Fruit fly (Drosophila melanogaster) whole organism, embryonic: ENCODE measurements around the gene CG17768.

Source experiments
- Blimp-1 ChIP-seq: fragments of 200-800 bp; sonication (Bioruptor generic); optimal IDR thresholded peaks from 3 replicates; lab custom pipeline; 2018; ENCODE audit warnings: missing biosample characterization, missing genetic modification characterization, mild to moderate bottlenecking, moderate library complexity, missing genetic modification reagents
- CG10543 ChIP-seq: fragments of 200-800 bp; sonication (Bioruptor generic); optimal IDR thresholded peaks from 3 replicates; lab custom pipeline; 2017; ENCODE audit warnings: missing biosample characterization, mild to moderate bottlenecking, missing genetic modification characterization, moderate library complexity
- CG12071 ChIP-seq: fragments of 200-800 bp; sonication (Bioruptor generic); optimal IDR thresholded peaks from 3 replicates; lab custom pipeline; 2018; ENCODE audit warnings: missing biosample characterization, mild to moderate bottlenecking, missing genetic modification characterization
- CG13287 ChIP-seq: fragments of 200-800 bp; sonication (Bioruptor generic); IDR thresholded peaks from 2 replicates; pipeline ENCODE4 v1.3.6; 2022; ENCODE audit warnings: missing biosample characterization, missing genetic modification characterization; ENCODE audit not compliant: partially characterized antibody
- CG13424 ChIP-seq: fragments of 200-800 bp; sonication (Bioruptor generic); optimal IDR thresholded peaks from 2 replicates; lab custom pipeline; 2019; ENCODE audit warnings: missing biosample characterization, mild to moderate bottlenecking, missing genetic modification characterization, moderate library complexity
- CG14014 ChIP-seq: fragments of 200-800 bp; sonication (Bioruptor generic); IDR thresholded peaks from 2 replicates; pipeline ENCODE4 v1.3.6; 2022; ENCODE audit warnings: missing biosample characterization, missing genetic modification characterization
- CG14710 ChIP-seq: fragments of 200-800 bp; sonication (Bioruptor generic); optimal IDR thresholded peaks from 3 replicates; lab custom pipeline; 2019; ENCODE audit warnings: missing biosample characterization, mild to moderate bottlenecking, missing genetic modification characterization, moderate library complexity
- CG14965 ChIP-seq: fragments of 200-800 bp; sonication (Bioruptor generic); optimal IDR thresholded peaks from 2 replicates; lab custom pipeline; 2016; ENCODE audit warnings: missing biosample characterization, missing genetic modification characterization, borderline replicate concordance
- CG17359 ChIP-seq: fragments of 200-800 bp; sonication (Bioruptor generic); optimal IDR thresholded peaks from 3 replicates; lab custom pipeline; 2018; ENCODE audit warnings: missing biosample characterization, mild to moderate bottlenecking, missing genetic modification characterization, moderate library complexity
- CG2116 ChIP-seq: fragments of 200-800 bp; sonication (Bioruptor generic); optimal IDR thresholded peaks from 3 replicates; lab custom pipeline; 2018; ENCODE audit warnings: missing biosample characterization, mild to moderate bottlenecking, missing genetic modification characterization
- CG31388 ChIP-seq: fragments of 200-800 bp; sonication (Bioruptor generic); optimal IDR thresholded peaks from 2 replicates; lab custom pipeline; 2016; ENCODE audit warnings: missing biosample characterization, missing genetic modification characterization
- CG34376 ChIP-seq: fragments of 200-800 bp; sonication (Bioruptor generic); optimal IDR thresholded peaks from 2 replicates; lab custom pipeline; 2018; ENCODE audit warnings: missing biosample characterization, mild to moderate bottlenecking, missing genetic modification characterization
- CG34422 ChIP-seq: fragments of 200-800 bp; sonication (Bioruptor generic); IDR thresholded peaks from 3 replicates; pipeline ENCODE4 v1.3.6; 2022; ENCODE audit warnings: missing biosample characterization, missing genetic modification characterization
- CG5245 ChIP-seq: fragments of 200-800 bp; sonication (Bioruptor generic); optimal IDR thresholded peaks from 3 replicates; lab custom pipeline; 2016; ENCODE audit warnings: missing biosample characterization, missing genetic modification characterization
- CG6791 ChIP-seq: fragments of 200-800 bp; sonication (Bioruptor generic); IDR thresholded peaks from 3 replicates; pipeline ENCODE4 v1.3.6; 2022; ENCODE audit warnings: missing biosample characterization, missing genetic modification characterization; ENCODE audit not compliant: partially characterized antibody
- CG7556 ChIP-seq: fragments of 200-800 bp; sonication (Bioruptor generic); optimal IDR thresholded peaks from 2 replicates; lab custom pipeline; 2017; ENCODE audit warnings: missing biosample characterization, mild to moderate bottlenecking, missing genetic modification characterization
- Dek ChIP-seq: fragments of 200-800 bp; sonication (Bioruptor generic); optimal IDR thresholded peaks from 3 replicates; lab custom pipeline; 2019; ENCODE audit warnings: missing biosample characterization, mild to moderate bottlenecking, missing genetic modification characterization, moderate library complexity
- Dip2 ChIP-seq: fragments of 200-800 bp; sonication (Bioruptor generic); IDR thresholded peaks from 2 replicates; pipeline ENCODE4 v1.3.6; 2022; ENCODE audit warnings: missing biosample characterization, missing genetic modification characterization
- Dref ChIP-seq: fragments of 200-800 bp; sonication (Bioruptor generic); IDR thresholded peaks from 2 replicates; pipeline ENCODE4 v1.3.6; 2022; ENCODE audit warnings: missing biosample characterization, missing genetic modification characterization
- E2f2 ChIP-seq: fragments of 200-800 bp; sonication (Bioruptor generic); IDR thresholded peaks from 2 replicates; pipeline ENCODE4 v1.3.6; 2022; ENCODE audit warnings: missing biosample characterization, missing genetic modification characterization
- Eip74EF ChIP-seq, 2 experiments: fragments of 200-800 bp in 1 of 2; fragments of >200 bp in 1 of 2; sonication (Bioruptor generic) in 1 of 2; optimal IDR thresholded peaks; 2 replicates each; lab custom pipeline; 2017 to 2019; ENCODE audit warnings: missing biosample characterization in 2 of 2, missing genetic modification characterization in 2 of 2, mild to moderate bottlenecking in 1 of 2, moderate library complexity in 1 of 2
- Hr3 ChIP-seq: fragments of 200-800 bp; sonication (Bioruptor generic); optimal IDR thresholded peaks from 3 replicates; lab custom pipeline; 2016; ENCODE audit warnings: missing biosample characterization, missing genetic modification characterization
- Hr51 ChIP-seq, 2 experiments: fragments of 200-800 bp; sonication (Bioruptor generic); optimal IDR thresholded peaks; 2 replicates in 1 of 2; 3 replicates in 1 of 2; lab custom pipeline; 2016 to 2018; ENCODE audit warnings: missing biosample characterization in 2 of 2, missing genetic modification characterization in 2 of 2, mild to moderate bottlenecking in 1 of 2, moderate library complexity in 1 of 2
- Lpt ChIP-seq: fragments of >200 bp; optimal IDR thresholded peaks from 2 replicates; lab custom pipeline; 2018; ENCODE audit warnings: missing biosample characterization, missing genetic modification characterization
- MESR4 ChIP-seq: fragments of 200-800 bp; sonication (Bioruptor generic); optimal IDR thresholded peaks from 2 replicates; lab custom pipeline; 2018; ENCODE audit warnings: missing biosample characterization, mild to moderate bottlenecking, missing genetic modification characterization, moderate library complexity
- NFAT ChIP-seq: fragments of 200-800 bp; sonication (Bioruptor generic); IDR thresholded peaks from 2 replicates; pipeline ENCODE4 v1.3.6; 2022; ENCODE audit warnings: missing biosample characterization, missing genetic modification characterization
- Neu2 ChIP-seq: fragments of 200-800 bp; sonication (Bioruptor generic); optimal IDR thresholded peaks from 3 replicates; lab custom pipeline; 2016; ENCODE audit warnings: missing biosample characterization, missing genetic modification characterization, borderline replicate concordance
- Optix ChIP-seq: fragments of 200-800 bp; sonication (Bioruptor generic); IDR thresholded peaks from 3 replicates; pipeline ENCODE4 v1.3.6; 2022; ENCODE audit warnings: missing biosample characterization, missing genetic modification characterization
- Sox100B ChIP-seq: fragments of 200-800 bp; sonication (Bioruptor generic); optimal IDR thresholded peaks from 3 replicates; lab custom pipeline; 2018; ENCODE audit warnings: missing biosample characterization, mild to moderate bottlenecking, missing genetic modification characterization
- Usf ChIP-seq: fragments of 200-800 bp; sonication (Bioruptor generic); optimal IDR thresholded peaks from 2 replicates; lab custom pipeline; 2017; ENCODE audit warnings: missing genotype, missing biosample characterization, missing genetic modification characterization
- Xrp1 ChIP-seq: fragments of 200-800 bp; sonication (Bioruptor generic); IDR thresholded peaks from 2 replicates; pipeline ENCODE4 v1.3.6; 2022; ENCODE audit warnings: missing biosample characterization, missing genetic modification characterization
- YL-1 ChIP-seq: fragments of 200-800 bp; sonication (Bioruptor generic); optimal IDR thresholded peaks from 3 replicates; lab custom pipeline; 2017; ENCODE audit warnings: missing biosample characterization, mild to moderate bottlenecking, missing genetic modification characterization
- cg ChIP-seq: fragments of 200-800 bp; sonication (Bioruptor generic); optimal IDR thresholded peaks from 3 replicates; lab custom pipeline; 2019; ENCODE audit warnings: missing biosample characterization, mild to moderate bottlenecking, missing genetic modification characterization, moderate library complexity
- chinmo ChIP-seq: fragments of 200-800 bp; sonication (Bioruptor generic); IDR thresholded peaks from 4 replicates; pipeline ENCODE4 v1.3.6; 2022; ENCODE audit warnings: missing biosample characterization, missing genetic modification characterization; ENCODE audit not compliant: partially characterized antibody
- da ChIP-seq: fragments of 200-800 bp; sonication (Bioruptor generic); optimal IDR thresholded peaks from 2 replicates; lab custom pipeline; 2016; ENCODE audit warnings: missing biosample characterization, missing genetic modification characterization
- esg ChIP-seq: fragments of 200-800 bp; sonication (Bioruptor generic); conservative IDR thresholded peaks from 2 replicates; pipeline ENCODE4 v1.3.6; 2022; ENCODE audit warnings: missing biosample characterization, missing genetic modification characterization
- gem ChIP-seq: fragments of 200-800 bp; sonication (Bioruptor generic); optimal IDR thresholded peaks from 2 replicates; lab custom pipeline; 2019; ENCODE audit warnings: missing biosample characterization, mild to moderate bottlenecking, missing genetic modification characterization, moderate library complexity
- kay ChIP-seq: fragments of 200-800 bp; sonication (Bioruptor generic); optimal IDR thresholded peaks from 2 replicates; lab custom pipeline; 2016; ENCODE audit warnings: missing biosample characterization, missing genetic modification characterization
- lmd ChIP-seq: fragments of 200-800 bp; sonication (Bioruptor generic); IDR thresholded peaks from 2 replicates; pipeline ENCODE4 v1.3.6; 2022; ENCODE audit warnings: missing biosample characterization, missing genetic modification characterization
- maf-S ChIP-seq: fragments of 200-800 bp; sonication (Bioruptor generic); optimal IDR thresholded peaks from 2 replicates; lab custom pipeline; 2016; ENCODE audit warnings: missing biosample characterization, missing genetic modification characterization
- mam ChIP-seq: fragments of 200-800 bp; sonication (Bioruptor generic); optimal IDR thresholded peaks from 3 replicates; lab custom pipeline; 2016; ENCODE audit warnings: missing biosample characterization, missing genetic modification characterization
- nerfin-1 ChIP-seq: fragments of 200-800 bp; sonication (Bioruptor generic); optimal IDR thresholded peaks from 3 replicates; lab custom pipeline; 2019; ENCODE audit warnings: missing biosample characterization, mild to moderate bottlenecking, missing genetic modification characterization, moderate library complexity
- pzg ChIP-seq: fragments of 200-800 bp; sonication (Bioruptor generic); optimal IDR thresholded peaks from 3 replicates; lab custom pipeline; 2018; ENCODE audit warnings: missing biosample characterization, mild to moderate bottlenecking, missing genetic modification characterization, moderate library complexity
- ranshi ChIP-seq: fragments of 200-800 bp; sonication (Bioruptor generic); IDR thresholded peaks from 2 replicates; pipeline ENCODE4 v1.3.6; 2022; ENCODE audit warnings: missing biosample characterization, missing genetic modification characterization
- sd ChIP-seq: fragments of 200-800 bp; sonication (Bioruptor generic); optimal IDR thresholded peaks from 3 replicates; lab custom pipeline; 2018; ENCODE audit warnings: missing biosample characterization, mild to moderate bottlenecking, missing genetic modification characterization, moderate library complexity
- sob ChIP-seq: fragments of 200-800 bp; sonication (Bioruptor generic); IDR thresholded peaks from 2 replicates; pipeline ENCODE4 v1.3.6; 2022; ENCODE audit warnings: missing biosample characterization, missing genetic modification characterization
- stwl ChIP-seq: fragments of 200-800 bp; sonication (Bioruptor generic); optimal IDR thresholded peaks from 3 replicates; lab custom pipeline; 2018; ENCODE audit warnings: missing biosample characterization, mild to moderate bottlenecking, missing genetic modification characterization, moderate library complexity
- trem ChIP-seq: fragments of 200-800 bp; optimal IDR thresholded peaks from 3 replicates; lab custom pipeline; 2019; ENCODE audit warnings: missing biosample characterization, mild to moderate bottlenecking, missing genetic modification characterization, moderate library complexity
- unpg ChIP-seq: fragments of 200-800 bp; sonication (Bioruptor generic); optimal IDR thresholded peaks from 3 replicates; lab custom pipeline; 2018; ENCODE audit warnings: missing biosample characterization, mild to moderate bottlenecking, missing genetic modification characterization, moderate library complexity

Gene CG17768

dm6 chr2L:10428528-10428927, 23.5 kb upstream of the CG17768 start, which contains the start of gene CG5188 (continued):
- 0 out of 3 replicates have a peak, but pooled peaks have one; percentile 45 for TF ChIP-seq CG6791 (GFP tag; lab: Robert Waterston, UW)
- TF ChIP-seq CG13424, result peak; percentile 64
- TF ChIP-seq Sox100B, result peak; percentile 53
- TF ChIP-seq sd (tag; lab: Kevin White, UChicago), result peak; percentile 80
- TF ChIP-seq chinmo (GFP tag; lab: Robert Waterston, UW), result 0 out of 4 replicates have a peak, but pooled peaks have one; percentile 20
- TF ChIP-seq Hr3 (GFP tag; lab: Kevin White, UChicago), result peak; percentile 9
- peak; percentile 42 for TF ChIP-seq CG34376 (GFP tag; lab: Kevin White, UChicago)
- TF ChIP-seq Lpt (GFP tag; lab: Kevin White, UChicago), result no peak
- TF ChIP-seq Neu2 (GFP tag; lab: Kevin White, UChicago), result no peak
- TF ChIP-seq mam (GFP tag; lab: Kevin White, UChicago), result peak; percentile 44
- TF ChIP-seq trem (tag; lab: Kevin White, UChicago), result peak; percentile 55
- TF ChIP-seq MESR4 (GFP tag; lab: Kevin White, UChicago), result peak; percentile 43
- TF ChIP-seq NFAT (GFP tag; lab: Robert Waterston, UW), result peak; percentile 74; the same call in 1 of the 2 replicates
- TF ChIP-seq pzg (GFP tag; lab: Kevin White, UChicago), result peak; percentile 40
- TF ChIP-seq CG5245 (GFP tag; lab: Kevin White, UChicago), result peak; percentile 7
- TF ChIP-seq CG14710 (tag; lab: Kevin White, UChicago), result peak; percentile 42
- peak; percentile 63; the same call in 2 of the 3 replicates for TF ChIP-seq CG34422
- TF ChIP-seq Optix (GFP tag; lab: Robert Waterston, UW), result no peak
- TF ChIP-seq CG13287 (GFP tag; lab: Robert Waterston, UW), result peak; percentile 62; the same call in 1 of the 2 replicates
- no peak for TF ChIP-seq Dref (GFP tag; lab: Robert Waterston, UW)
- peak; percentile 35; the same call in 1 of the 2 replicates for TF ChIP-seq CG14014 (GFP tag; lab: Robert Waterston, UW)
- peak; percentile 82 for TF ChIP-seq YL-1
- peak; percentile 36; the same call in 1 of the 2 replicates for TF ChIP-seq E2f2 (GFP tag; lab: Robert Waterston, UW)
- TF ChIP-seq stwl (tag; lab: Kevin White, UChicago), result peak; percentile 90
- no peak for TF ChIP-seq da
- no peak for TF ChIP-seq maf-S (GFP tag; lab: Kevin White, UChicago)
- no peak for TF ChIP-seq esg (GFP tag; lab: Robert Waterston, UW)
- TF ChIP-seq lmd (GFP tag; lab: Robert Waterston, UW), result peak; percentile 14; the same call in 1 of the 2 replicates
- TF ChIP-seq Dip2 (GFP tag; lab: Robert Waterston, UW), result no peak
- no peak for TF ChIP-seq CG14965 (GFP tag; lab: Kevin White, UChicago)
- peak; percentile 60 for TF ChIP-seq CG17359 (tag; lab: Kevin White, UChicago)
- peak; percentile 48 for TF ChIP-seq nerfin-1 (tag; lab: Kevin White, UChicago)
- no peak for TF ChIP-seq Usf
- peak; percentile 74 for TF ChIP-seq gem
- no peak for TF ChIP-seq CG10543
- TF ChIP-seq CG31388, result no peak
- TF ChIP-seq Dek (tag; lab: Kevin White, UChicago), result peak; percentile 54
- peak; percentile 54 for TF ChIP-seq unpg (GFP tag; lab: Kevin White, UChicago)
- TF ChIP-seq cg (GFP tag; lab: Kevin White, UChicago), result no peak
- TF ChIP-seq Xrp1 (GFP tag; lab: Robert Waterston, UW), result peak; percentile 62; the same call in 1 of the 2 replicates
- TF ChIP-seq ranshi (GFP tag; lab: Robert Waterston, UW), result peak; percentile 59; the same call in 1 of the 2 replicates
- TF ChIP-seq CG7556, result peak; percentile 60
- peak; percentile 23 for TF ChIP-seq CG2116 (GFP tag; lab: Kevin White, UChicago)
- TF ChIP-seq CG12071 (GFP tag; lab: Kevin White, UChicago), result no peak
- peak; percentile 31; the same call in 1 of the 2 replicates for TF ChIP-seq sob (GFP tag; lab: Robert Waterston, UW)
- no peak for TF ChIP-seq Blimp-1
- TF ChIP-seq Eip74EF (GFP tag; optimal IDR thresholded peaks at IDR 0.05; lab: Kevin White, UChicago), result peak in 1 of 2 experiments; percentile 29
- no peak for TF ChIP-seq kay (GFP tag; lab: Kevin White, UChicago)
- TF ChIP-seq Hr51 (GFP tag; optimal IDR thresholded peaks at IDR 0.05; lab: Kevin White, UChicago), result peak in 1 of 2 experiments; percentile 74
